Worm (Caenorhabditis elegans) whole organism, L4/young adult: ENCODE measurements around the gene B0252.5.

ENCODE experiments used
- W03F9.2 ChIP-seq: fragments of 150-350 bp; optimal IDR thresholded peaks from 2 replicates; lab custom pipeline; 2014; ENCODE audit warnings: missing biosample characterization, missing genetic modification characterization
- dao-5 ChIP-seq: sonication (generic microtip); optimal IDR thresholded peaks from 2 replicates; lab custom pipeline; 2016; ENCODE audit warnings: missing genotype, missing genetic modification characterization, moderate library complexity, missing compliant biosample characterization
- him-1 ChIP-seq: sonication (generic microtip); optimal IDR thresholded peaks from 2 replicates; lab custom pipeline; 2016; ENCODE audit warnings: missing genotype, missing genetic modification reagents, missing genetic modification characterization, missing compliant biosample characterization

DNA sequence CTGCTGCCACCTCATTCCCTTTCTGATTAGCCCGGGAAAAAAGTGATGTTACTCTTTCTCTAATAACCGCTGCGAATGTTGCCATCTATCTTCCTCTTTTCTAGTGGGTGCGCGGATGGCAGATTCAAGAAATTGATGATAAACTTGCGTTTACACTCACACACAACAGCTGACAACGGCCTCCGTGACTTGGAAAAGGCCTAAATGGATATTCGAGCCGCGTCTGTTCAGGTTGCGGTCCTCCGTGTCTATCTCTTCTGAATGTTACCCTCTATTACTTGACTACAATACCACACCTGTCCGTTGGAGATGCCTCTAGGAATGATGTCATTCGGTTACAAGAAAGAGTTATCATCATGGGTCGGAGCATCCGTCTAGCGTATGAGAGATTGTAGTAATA is 17.9 kb upstream of the B0252.5 start:
- TF ChIP-seq dao-5 (tag; lab: Kevin White, UChicago) (no peak), him-1 (tag; lab: Kevin White, UChicago) (no peak), W03F9.2 (no peak)
